Fruit fly (Drosophila melanogaster) whole organism: ENCODE measurements around the gene CG33647.

Source experiments
- CG8478 ChIP-seq: fragments of >200 bp; optimal IDR thresholded peaks from 2 replicates; lab custom pipeline; 2018; ENCODE audit warnings: inconsistent platforms
- Dll ChIP-seq: fragments of >200 bp; optimal IDR thresholded peaks from 2 replicates; lab custom pipeline; 2017
- EcR ChIP-seq, 2 experiments: fragments of >200 bp; optimal IDR thresholded peaks; 2 replicates each; lab custom pipeline; 2017; ENCODE audit warnings: missing biosample characterization in 2 of 2, missing genetic modification characterization in 2 of 2, missing genetic modification reagents in 2 of 2
- psq ChIP-seq: fragments of >200 bp; optimal IDR thresholded peaks from 2 replicates; lab custom pipeline; 2017
- usp ChIP-seq: fragments of >200 bp; optimal IDR thresholded peaks from 2 replicates; lab custom pipeline; 2017; ENCODE audit warnings: missing biosample characterization, missing genetic modification characterization, mixed read lengths

DNA sequence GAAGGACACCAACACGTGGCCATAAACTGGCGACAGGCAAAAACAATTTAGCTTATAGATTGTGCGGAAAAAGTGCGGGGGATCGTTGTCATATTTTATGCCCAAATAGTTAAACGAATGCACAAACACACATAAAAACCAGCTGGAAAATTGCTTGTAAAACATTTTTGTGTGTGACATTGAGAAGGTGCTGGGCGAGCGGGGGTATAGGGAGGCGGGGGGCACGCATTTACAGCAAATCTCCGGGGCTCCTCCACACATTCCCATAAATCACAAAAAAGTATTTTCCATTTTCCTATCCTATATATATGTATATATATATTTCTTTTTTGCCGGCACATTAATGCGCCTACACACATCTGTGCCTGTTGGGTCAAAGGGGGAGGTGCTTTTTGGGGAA lies 40.0 kb upstream of the CG33647 start:
- TF ChIP-seq CG8478 (lab: Kevin White, UChicago) (no peak), usp (GFP tag; lab: Kevin White, UChicago) (no peak), Dll (lab: Kevin White, UChicago) (no peak), psq (lab: Kevin White, UChicago) (no peak), EcR (GFP tag; optimal IDR thresholded peaks at IDR 0.05; lab: Kevin White, UChicago) (no peak)
